Worm (Caenorhabditis elegans) whole organism, L3 larva: ENCODE data around the gene F13H8.5.

Experiments used
- ama-1 ChIP-seq: fragments of 150-350 bp; optimal IDR thresholded peaks from 2 replicates; lab custom pipeline; 2018
- ceh-16 ChIP-seq: sonication (generic microtip); optimal IDR thresholded peaks from 2 replicates; lab custom pipeline; 2017; ENCODE audit warnings: missing biosample characterization, missing genetic modification characterization
- lin-39 ChIP-seq: fragments of 150-350 bp; optimal IDR thresholded peaks from 2 replicates; lab custom pipeline; 2018; ENCODE audit warnings: missing biosample characterization, missing genetic modification reagents, missing genetic modification characterization
- tbx-2 ChIP-seq: sonication (generic microtip); optimal IDR thresholded peaks from 2 replicates; lab custom pipeline; 2016; ENCODE audit warnings: mild to moderate bottlenecking, missing genetic modification characterization, missing compliant biosample characterization

ce11 chrII:6262222-6262621 is 6.3 kb upstream of the F13H8.5 start, which contains the start of gene F13H8.12:
- TF ChIP-seq lin-39, result no peak
- TF ChIP-seq ceh-16 (tag; lab: Kevin White, UChicago), result no peak
- TF ChIP-seq tbx-2, result no peak
- no peak for TF ChIP-seq ama-1 (lab: Kevin White, UChicago)
